Fruit fly (Drosophila melanogaster) whole organism: ENCODE results near the gene meep.

Experiments used
- CG8478 ChIP-seq: fragments of >200 bp; optimal IDR thresholded peaks from 2 replicates; lab custom pipeline; 2018; ENCODE audit warnings: inconsistent platforms
- Dll ChIP-seq: fragments of >200 bp; optimal IDR thresholded peaks from 2 replicates; lab custom pipeline; 2017
- EcR ChIP-seq, 2 experiments: fragments of >200 bp; optimal IDR thresholded peaks; 2 replicates each; lab custom pipeline; 2017; ENCODE audit warnings: missing biosample characterization in 2 of 2, missing genetic modification characterization in 2 of 2, missing genetic modification reagents in 2 of 2
- pan ChIP-seq: fragments of >200 bp; optimal IDR thresholded peaks from 2 replicates; lab custom pipeline; 2017
- psq ChIP-seq: fragments of >200 bp; optimal IDR thresholded peaks from 2 replicates; lab custom pipeline; 2017
- usp ChIP-seq: fragments of >200 bp; optimal IDR thresholded peaks from 2 replicates; lab custom pipeline; 2017; ENCODE audit warnings: missing biosample characterization, missing genetic modification characterization, mixed read lengths

meep gene

DNA sequence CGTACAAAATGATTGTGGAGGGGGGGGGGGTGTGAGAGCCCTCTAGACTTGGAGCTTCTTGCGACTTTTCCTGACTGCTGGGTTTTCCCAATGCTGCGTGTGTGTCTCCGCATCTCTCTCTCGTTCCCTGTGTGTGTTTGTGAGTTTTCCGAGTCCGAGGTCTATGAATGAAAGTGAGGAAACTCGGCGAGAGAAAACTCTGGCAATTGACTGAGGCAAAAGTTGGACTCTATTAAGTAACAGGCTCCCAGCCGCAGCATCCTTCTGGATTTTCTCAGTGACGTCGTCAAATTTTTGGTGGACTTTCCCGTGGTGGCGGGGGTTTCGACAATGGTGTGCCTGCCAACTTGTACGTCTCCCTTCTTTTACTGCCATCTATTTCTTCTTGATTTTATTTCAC is 32.2 kb downstream of the meep start:
- TF ChIP-seq Dll (lab: Kevin White, UChicago) = no peak
- TF ChIP-seq usp = no peak
- TF ChIP-seq psq (lab: Kevin White, UChicago) = no peak
- no peak for TF ChIP-seq EcR (GFP tag; optimal IDR thresholded peaks at IDR 0.05; lab: Kevin White, UChicago)
- TF ChIP-seq pan = no peak
- TF ChIP-seq CG8478 (lab: Kevin White, UChicago) = no peak

dm6 chr3L:1169617-1170016 is 33.2 kb downstream of the meep start:
- no peak for TF ChIP-seq EcR (GFP tag; optimal IDR thresholded peaks at IDR 0.05; lab: Kevin White, UChicago)
- no peak for TF ChIP-seq usp
- TF ChIP-seq psq (lab: Kevin White, UChicago) = no peak

dm6 chr3L:1168445-1168844 is 34.4 kb downstream of the meep start:
- TF ChIP-seq EcR (GFP tag; optimal IDR thresholded peaks at IDR 0.05; lab: Kevin White, UChicago) (no peak), CG8478 (lab: Kevin White, UChicago) (no peak), usp (no peak), Dll (lab: Kevin White, UChicago) (no peak), psq (lab: Kevin White, UChicago) (no peak), pan (no peak)

DNA sequence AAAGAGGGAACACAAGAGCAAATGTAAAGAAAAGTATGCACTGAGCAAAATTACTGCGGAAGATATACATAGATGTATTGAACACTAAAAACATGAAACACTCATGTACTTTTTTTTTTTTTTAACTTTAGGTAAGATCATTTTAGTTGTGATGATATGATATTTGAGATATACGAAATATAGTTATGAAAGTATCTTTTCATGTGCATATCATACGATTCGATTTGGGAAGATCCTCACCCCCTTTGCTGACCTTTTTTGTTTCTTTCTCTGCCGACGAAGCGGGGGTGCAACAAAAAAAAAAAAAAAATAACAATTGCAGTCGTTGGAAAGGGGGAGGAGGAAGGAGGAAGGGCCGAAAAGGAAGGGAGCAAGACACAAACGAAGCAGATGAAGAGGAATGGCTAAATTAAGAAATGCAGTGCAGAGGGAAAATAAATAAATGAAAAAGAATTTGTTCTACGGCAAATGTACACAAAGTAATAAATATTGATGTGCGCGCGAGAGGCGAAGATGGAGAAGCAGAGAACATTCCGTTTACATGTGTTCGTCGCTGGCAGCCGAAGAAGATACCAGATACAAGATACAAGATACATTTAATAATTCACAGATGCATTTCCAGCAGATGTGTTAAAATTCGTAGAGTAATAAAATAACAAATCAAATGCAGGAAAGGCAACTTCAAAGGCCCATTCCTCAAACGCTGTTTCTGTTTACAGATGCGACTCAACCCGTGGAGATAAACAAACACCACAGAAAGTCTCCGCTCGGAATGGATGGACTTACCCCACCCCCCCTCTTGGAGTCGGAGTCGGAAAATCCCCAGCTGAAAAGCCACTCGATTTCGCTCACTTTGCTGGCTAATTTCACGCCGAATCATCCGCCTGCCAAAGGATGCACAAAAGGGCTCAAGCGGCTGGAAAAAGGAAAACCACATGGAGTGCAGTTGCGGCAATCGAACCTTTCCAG is 35.6 kb downstream of the meep start:
- TF ChIP-seq pan = no peak
- no peak for TF ChIP-seq usp
- TF ChIP-seq CG8478 (lab: Kevin White, UChicago) = no peak
- no peak for TF ChIP-seq EcR (GFP tag; optimal IDR thresholded peaks at IDR 0.05; lab: Kevin White, UChicago)
- TF ChIP-seq Dll (lab: Kevin White, UChicago) = no peak
- no peak for TF ChIP-seq psq (lab: Kevin White, UChicago)

- no peak for TF ChIP-seq EcR (GFP tag; optimal IDR thresholded peaks at IDR 0.05; lab: Kevin White, UChicago)
- TF ChIP-seq Dll (lab: Kevin White, UChicago) = no peak
- TF ChIP-seq pan = no peak
- no peak for TF ChIP-seq psq (lab: Kevin White, UChicago)
- no peak for TF ChIP-seq usp
- TF ChIP-seq CG8478 (lab: Kevin White, UChicago) = no peak
These were observed 36.6 kb downstream of the meep start for dm6 chr3L:1166266-1166665.

- no peak for TF ChIP-seq psq (lab: Kevin White, UChicago)
These were observed 37.0 kb downstream of the meep start for dm6 chr3L:1165808-1166207.

DNA sequence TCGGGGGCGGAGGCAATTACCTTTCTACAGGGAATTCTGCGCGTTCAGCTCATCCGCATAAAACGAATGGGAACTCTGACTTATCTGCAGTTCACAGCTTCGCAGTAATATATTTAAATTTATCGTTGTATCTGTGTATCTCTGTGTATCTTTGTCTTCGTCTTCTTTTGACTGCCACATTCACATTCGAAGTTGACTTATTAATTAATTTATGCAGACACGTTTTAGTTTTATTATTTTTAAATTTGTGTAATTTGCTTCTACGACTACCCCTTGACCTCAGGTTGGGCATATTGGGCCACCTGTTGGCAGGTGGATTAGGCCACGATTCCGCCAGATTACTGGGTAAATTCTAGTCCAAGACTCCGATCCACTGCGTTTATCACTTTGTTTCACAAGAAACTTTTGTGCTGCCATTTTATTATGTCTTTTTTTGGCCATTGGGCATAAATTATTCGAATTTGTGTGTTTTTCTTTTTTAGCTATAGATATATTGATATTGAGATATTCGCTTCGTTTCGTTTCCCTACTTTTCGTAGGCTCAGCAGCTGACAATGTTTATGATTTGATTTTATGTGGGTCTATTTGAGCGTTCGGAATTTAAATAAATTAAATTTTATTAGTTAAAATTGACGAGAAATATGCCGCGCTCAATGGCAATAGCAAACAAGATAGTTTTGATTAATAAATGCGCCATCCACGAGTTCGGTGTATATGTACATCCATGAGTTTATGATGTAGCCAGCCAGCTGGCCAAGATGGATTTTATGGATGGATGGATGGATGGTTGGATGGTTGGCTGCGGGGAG is 50.1 kb downstream of the meep start:
- TF ChIP-seq Dll (lab: Kevin White, UChicago) = no peak
- TF ChIP-seq psq (lab: Kevin White, UChicago) = no peak
- TF ChIP-seq usp = no peak
- no peak for TF ChIP-seq pan
- no peak for TF ChIP-seq EcR (GFP tag; optimal IDR thresholded peaks at IDR 0.05; lab: Kevin White, UChicago)
- TF ChIP-seq CG8478 (lab: Kevin White, UChicago) = no peak
